Fruit fly (Drosophila melanogaster): ENCODE data around the gene CG42557.

Gene CG42557

dm6 chr3R:29983886-29984285 lies 50.8 kb downstream of the CG42557 start:
- TF ChIP-seq CG8159 (tag; optimal IDR thresholded peaks at IDR 0.05) (peak; percentile 15), CG12605 (GFP tag; IDR thresholded peaks at IDR 0.05) (no peak), CG4496 (GFP tag; IDR thresholded peaks at IDR 0.05) (no peak), Pif1B (GFP tag; optimal IDR thresholded peaks at IDR 0.05) (no peak)

Measured in whole organism, pupa.